Worm (Caenorhabditis elegans): ENCODE results near the gene arg-1.

ce11 chrX:1825290-1825832 is 38.7 kb downstream of the arg-1 start, which contains the start of gene C14E2.5:
- TF ChIP-seq mxl-2 (GFP tag; conservative IDR thresholded peaks at IDR 0.05) = no peak
- TF ChIP-seq jun-1 (tag; optimal IDR thresholded peaks at IDR 0.05) = no peak
- no peak for TF ChIP-seq Y75B8A.6 (GFP tag; IDR thresholded peaks at IDR 0.05)
- TF ChIP-seq lin-13 (GFP tag; optimal IDR thresholded peaks at IDR 0.05) = no peak
- no peak for TF ChIP-seq ztf-11 (tag; optimal IDR thresholded peaks at IDR 0.05)
- no peak for TF ChIP-seq tra-1 (GFP tag; IDR thresholded peaks at IDR 0.05)
- no peak for TF ChIP-seq mdl-1 (tag; optimal IDR thresholded peaks at IDR 0.05)

All from whole organism, L4 larva.